Fruit fly (Drosophila melanogaster): ENCODE measurements around the gene AstA-R1.

- TF ChIP-seq cic (GFP tag; optimal IDR thresholded peaks at IDR 0.05) (no peak), CG11617 (GFP tag; optimal IDR thresholded peaks at IDR 0.05) (no peak), CG7045 (GFP tag; optimal IDR thresholded peaks at IDR 0.05) (no peak)
Measured at dm6 chrX:3555190-3555849, 19.0 kb upstream of the AstA-R1 start.
